5 fruit fly cellular contexts compared by ENCODE assay signal in genomic region chr3R:5231383-5232196, dm6.
TF ChIP-seq lines count a peak whose summit lies in the region.

No protein-coding gene starts in this region.

- no peak for TF ChIP-seq CTCF in whole organism, embryonic (GFP tag; optimal IDR thresholded peaks at IDR 0.05; lab: Kevin White, UChicago)

TF ChIP-seq in whole organism, adult, 20 proteins besides CTCF, POLR2A, EP300 and RAD21:
- peak; percentile 3 for TF ChIP-seq CG12768 (GFP tag; optimal IDR thresholded peaks at IDR 0.05; lab: Kevin White, UChicago)
- peak; percentile 86 for TF ChIP-seq tj (GFP tag; optimal IDR thresholded peaks at IDR 0.05; lab: Kevin White, UChicago)
- no peak for TF ChIP-seq CG7101 (tag; optimal IDR thresholded peaks at IDR 0.05; lab: Kevin White, UChicago)
- TF ChIP-seq CG1620 (GFP tag; optimal IDR thresholded peaks at IDR 0.05; lab: Kevin White, UChicago), result no peak
- no peak for TF ChIP-seq cnc (optimal IDR thresholded peaks at IDR 0.05; lab: Kevin White, UChicago)

TF ChIP-seq in whole organism, embryonic, 481 proteins besides CTCF, POLR2A, EP300 and RAD21 (continues in another document):
- TF ChIP-seq CG2120 (GFP tag; optimal IDR thresholded peaks at IDR 0.05; lab: Kevin White, UChicago) (no peak), Hand (GFP tag; optimal IDR thresholded peaks at IDR 0.05; lab: Kevin White, UChicago) (peak; percentile 20), CG1529 (GFP tag; optimal IDR thresholded peaks at IDR 0.05; lab: Kevin White, UChicago) (peak; percentile 7), chinmo (GFP tag; IDR thresholded peaks at IDR 0.05; lab: Robert Waterston, UW; ENCODE audit: partially characterized antibody) (0 out of 4 replicates have a peak, but pooled peaks have one; percentile 8), tna (GFP tag; IDR thresholded peaks at IDR 0.05; lab: Robert Waterston, UW; ENCODE audit: partially characterized antibody) (0 out of 2 replicates have a peak, but pooled peaks have one; percentile 10), toy (GFP tag; IDR thresholded peaks at IDR 0.05; lab: Robert Waterston, UW) (no peak), her (GFP tag; optimal IDR thresholded peaks at IDR 0.05; lab: Kevin White, UChicago) (no peak), BtbVII (GFP tag; optimal IDR thresholded peaks at IDR 0.05; lab: Kevin White, UChicago) (no peak), Elba2 (GFP tag; optimal IDR thresholded peaks at IDR 0.05; lab: Kevin White, UChicago) (peak; percentile 17), so (GFP tag; IDR thresholded peaks at IDR 0.05; lab: Robert Waterston, UW) (peak; percentile 21; the same call in 1 of the 3 replicates), MESR4 (GFP tag; optimal IDR thresholded peaks at IDR 0.05; lab: Kevin White, UChicago) (peak; percentile 84), zfh2 (GFP tag; optimal IDR thresholded peaks at IDR 0.05; lab: Kevin White, UChicago) (no peak), CG4360 (GFP tag; IDR thresholded peaks at IDR 0.05; lab: Robert Waterston, UW) (peak; percentile 93), CG17359 (tag; optimal IDR thresholded peaks at IDR 0.05; lab: Kevin White, UChicago) (no peak), CG31224 (GFP tag; IDR thresholded peaks at IDR 0.05; lab: Robert Waterston, UW) (peak; percentile 71), cg (GFP tag; optimal IDR thresholded peaks at IDR 0.05; lab: Kevin White, UChicago) (peak; percentile 78), sr (GFP tag; IDR thresholded peaks at IDR 0.05; lab: Robert Waterston, UW) (peak; percentile 31; the same call in 1 of the 3 replicates), CG13296 (GFP tag; optimal IDR thresholded peaks at IDR 0.05; lab: Kevin White, UChicago) (peak; percentile 19), Bdp1 (GFP tag; optimal IDR thresholded peaks at IDR 0.05; lab: Kevin White, UChicago) (no peak), zfh1 (GFP tag; IDR thresholded peaks at IDR 0.05; lab: Robert Waterston, UW) (no peak)

TF ChIP-seq in whole organism, prepupa, 60 proteins besides CTCF, POLR2A, EP300 and RAD21:
- TF ChIP-seq ss (GFP tag; optimal IDR thresholded peaks at IDR 0.05; lab: Kevin White, UChicago), result peak in 1 of 2 experiments; percentile 44
- no peak for TF ChIP-seq CG7368 (GFP tag; optimal IDR thresholded peaks at IDR 0.05; lab: Kevin White, UChicago)
- TF ChIP-seq CG15336 (GFP tag; IDR thresholded peaks at IDR 0.05; lab: Robert Waterston, UW), result peak; percentile 32; the same call in 1 of the 2 replicates
- no peak for TF ChIP-seq Met (GFP tag; optimal IDR thresholded peaks at IDR 0.05; lab: Kevin White, UChicago)
- TF ChIP-seq CG16779 (tag; optimal IDR thresholded peaks at IDR 0.05; lab: Kevin White, UChicago), result peak; percentile 53
- TF ChIP-seq CG8119 (GFP tag; IDR thresholded peaks at IDR 0.05; lab: Robert Waterston, UW), result peak; percentile 52
TF ChIP-seq in whole organism, prepupa: peak in this region for 4.

TF ChIP-seq in whole organism, pupa, 21 proteins besides CTCF, POLR2A, EP300 and RAD21:
- no peak for TF ChIP-seq CG9948 (tag; optimal IDR thresholded peaks at IDR 0.05; lab: Kevin White, UChicago)
- TF ChIP-seq Pif1B (GFP tag; optimal IDR thresholded peaks at IDR 0.05; lab: Kevin White, UChicago), result no peak
- TF ChIP-seq fd96Ca (GFP tag; IDR thresholded peaks at IDR 0.05; lab: Robert Waterston, UW), result peak; percentile 43; the same call in 1 of the 3 replicates
- TF ChIP-seq CG12605 (GFP tag; IDR thresholded peaks at IDR 0.05; lab: Robert Waterston, UW), result peak; percentile 47; the same call in 1 of the 2 replicates
- no peak for TF ChIP-seq CG10348 (GFP tag; IDR thresholded peaks at IDR 0.05; lab: Robert Waterston, UW)

TF ChIP-seq in whole organism, wandering third instar larva, 38 proteins besides CTCF, POLR2A, EP300 and RAD21:
- TF ChIP-seq usp (GFP tag; optimal IDR thresholded peaks at IDR 0.05; lab: Kevin White, UChicago) (no peak), psq (GFP tag; optimal IDR thresholded peaks at IDR 0.05; lab: Kevin White, UChicago) (no peak), Rel (GFP tag; optimal IDR thresholded peaks at IDR 0.05; lab: Kevin White, UChicago) (no peak), Rel (tag; optimal IDR thresholded peaks at IDR 0.05; lab: Kevin White, UChicago) (peak; percentile 4)
